Fruit fly (Drosophila melanogaster) whole organism: ENCODE results near the gene Frl.

Source experiments
- CG8478 ChIP-seq: fragments of >200 bp; optimal IDR thresholded peaks from 2 replicates; lab custom pipeline; 2018; ENCODE audit warnings: inconsistent platforms
- psq ChIP-seq: fragments of >200 bp; optimal IDR thresholded peaks from 2 replicates; lab custom pipeline; 2017
- usp ChIP-seq: fragments of >200 bp; optimal IDR thresholded peaks from 2 replicates; lab custom pipeline; 2017; ENCODE audit warnings: missing biosample characterization, missing genetic modification characterization, mixed read lengths

DNA sequence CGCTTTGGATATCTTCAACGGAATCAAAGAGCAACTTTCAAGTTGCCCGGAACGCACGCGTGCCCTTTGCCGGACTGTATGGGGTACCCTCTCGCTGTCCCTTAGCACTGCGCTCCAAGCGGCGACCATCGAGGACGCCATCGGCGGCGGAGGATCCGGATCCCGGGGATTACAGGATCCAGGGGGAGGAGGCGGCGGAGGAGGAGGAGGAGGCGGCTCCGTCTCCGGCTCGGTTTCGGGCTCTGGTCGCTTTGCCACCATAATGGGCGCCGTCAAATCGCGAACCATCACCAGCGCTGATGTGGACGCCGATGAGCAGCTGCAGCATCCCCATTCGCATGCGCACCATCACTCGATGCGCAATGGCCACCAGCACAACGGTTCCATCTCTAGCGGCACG, 791 bp downstream of the Frl start:
- no peak for TF ChIP-seq usp (GFP tag; lab: Kevin White, UChicago)
- TF ChIP-seq CG8478 (lab: Kevin White, UChicago): no peak
- no peak for TF ChIP-seq psq (lab: Kevin White, UChicago)
